Worm (Caenorhabditis elegans) whole organism, midembryonic: Measurements from ENCODE around the gene mrpl-35.

Source experiments
- T22C8.4 ChIP-seq: fragments of 200-800 bp; sonication (Bioruptor generic); IDR thresholded peaks from 2 replicates; pipeline ENCODE4 v1.3.6; 2022; ENCODE audit warnings: missing genetic modification characterization, missing compliant biosample characterization
- cog-1 ChIP-seq: sonication (generic microtip); optimal IDR thresholded peaks from 2 replicates; lab custom pipeline; 2016; ENCODE audit warnings: missing genetic modification characterization, missing compliant biosample characterization
- med-1 ChIP-seq: sonication (generic microtip); optimal IDR thresholded peaks from 2 replicates; lab custom pipeline; 2017; ENCODE audit warnings: missing genetic modification characterization, mild to moderate bottlenecking, missing compliant biosample characterization, antibody characterized with exemption, missing genetic modification reagents; ENCODE audit not compliant: insufficient read depth
- ref-1 ChIP-seq: fragments of 200-800 bp; sonication (Bioruptor generic); conservative IDR thresholded peaks from 2 replicates; pipeline ENCODE4 v1.3.6; 2022; ENCODE audit warnings: missing genetic modification reagents, missing genetic modification characterization, missing compliant biosample characterization
- tab-1 ChIP-seq: fragments of 200-800 bp; sonication (Bioruptor generic); IDR thresholded peaks from 2 replicates; pipeline ENCODE4 v1.3.6; 2022; ENCODE audit warnings: missing genetic modification characterization, missing compliant biosample characterization
- ztf-29 ChIP-seq: fragments of 200-800 bp; sonication (Bioruptor generic); IDR thresholded peaks from 2 replicates; pipeline ENCODE4 v1.3.6; 2022; ENCODE audit warnings: missing genetic modification reagents, missing genetic modification characterization, missing compliant biosample characterization

ce11 chrIII:3475014-3475413, 35.0 kb upstream of the mrpl-35 start:
- TF ChIP-seq tab-1 (GFP tag; lab: Robert Waterston, UW) (no peak), T22C8.4 (GFP tag; lab: Robert Waterston, UW) (no peak), med-1 (no peak), ztf-29 (GFP tag; lab: Robert Waterston, UW) (no peak), ref-1 (GFP tag; lab: Robert Waterston, UW) (no peak), cog-1 (tag; lab: Kevin White, UChicago) (no peak)
